Worm (Caenorhabditis elegans) whole organism, L3 larva: Measurements from ENCODE around the gene K06A4.2.

ENCODE experiments used
- elt-1 ChIP-seq: fragments of 150-350 bp; optimal IDR thresholded peaks from 2 replicates; lab custom pipeline; 2014; ENCODE audit warnings: missing biosample characterization, missing genetic modification characterization
- unc-62 ChIP-seq: fragments of 150-350 bp; sonication (generic microtip); optimal IDR thresholded peaks from 4 replicates; lab custom pipeline; 2014; ENCODE audit warnings: missing biosample characterization, missing genetic modification reagents, missing genetic modification characterization
- zag-1 ChIP-seq: fragments of 150-350 bp; optimal IDR thresholded peaks from 2 replicates; lab custom pipeline; 2014; ENCODE audit warnings: missing biosample characterization, missing genetic modification characterization

DNA sequence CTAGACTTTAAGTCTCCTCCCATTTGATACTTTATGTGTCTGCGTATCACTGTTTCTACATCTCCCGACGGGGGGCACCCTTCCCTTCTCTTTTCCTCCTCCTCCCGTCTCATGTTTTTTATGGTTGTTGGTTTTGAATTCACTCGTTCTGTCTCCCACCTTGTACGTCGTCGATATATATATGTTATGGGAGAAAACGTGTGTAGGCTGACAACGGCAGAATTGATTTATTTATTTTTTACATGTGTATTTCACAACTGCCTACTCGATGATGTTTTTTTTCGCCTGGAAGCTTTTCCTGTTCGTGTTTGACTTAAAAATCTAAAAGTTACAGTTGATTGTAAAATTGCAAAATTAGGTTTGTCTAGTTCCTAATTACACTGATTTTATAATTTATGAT lies 41.5 kb upstream of the K06A4.2 start:
- TF ChIP-seq zag-1 (tag; lab: Kevin White, UChicago) (no peak), elt-1 (tag; lab: Kevin White, UChicago) (no peak), unc-62 (GFP tag; lab: Kevin White, UChicago) (no peak)
